Fruit fly (Drosophila melanogaster): ENCODE results near the gene CG4151.

DNA sequence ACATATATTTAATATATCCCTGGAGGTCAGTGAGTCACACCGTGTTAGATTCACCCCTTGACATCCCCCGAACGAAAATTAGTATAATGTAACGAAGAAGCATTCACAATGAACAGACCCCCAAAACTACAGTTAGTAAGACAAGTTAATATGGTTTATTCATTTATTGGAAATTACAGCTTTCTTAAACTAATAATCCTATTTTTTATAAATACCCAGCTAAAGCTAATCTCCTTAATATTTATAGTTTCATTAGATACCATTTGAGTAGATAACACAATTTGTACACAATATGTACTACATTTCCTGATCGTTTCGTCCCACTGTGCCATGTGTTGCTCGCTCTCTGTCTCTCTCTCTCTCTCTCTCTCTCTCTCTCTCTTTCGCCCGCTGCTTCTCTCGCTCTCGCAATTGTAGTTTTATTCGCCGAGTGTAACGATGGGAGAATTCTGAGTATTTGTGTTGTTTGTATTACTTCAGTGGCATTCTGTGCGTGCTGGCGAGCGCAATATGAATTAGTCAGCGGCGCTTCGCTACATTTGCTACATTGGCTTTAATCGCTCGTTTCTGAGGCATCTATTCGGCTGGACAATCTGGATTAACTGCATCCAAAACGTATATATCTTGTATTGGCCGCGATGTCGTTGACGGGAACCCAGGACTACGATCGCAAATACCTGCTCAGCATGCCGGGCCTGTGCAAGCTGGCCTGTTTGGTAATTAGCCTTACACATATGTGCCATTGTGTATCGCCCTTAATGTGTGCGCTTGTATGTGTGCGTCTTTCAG, 15.7 kb downstream of the CG4151 start:
- TF ChIP-seq dsx (GFP tag; optimal IDR thresholded peaks at IDR 0.05; ENCODE audit: poor library complexity, severe bottlenecking) = peak; percentile 33
- peak; percentile 50 for TF ChIP-seq CG1621 (tag; optimal IDR thresholded peaks at IDR 0.05)
- peak; percentile 9 for TF ChIP-seq cyc (GFP tag; optimal IDR thresholded peaks at IDR 0.05)
- peak in 1 of 2 experiments; percentile 19 for TF ChIP-seq salr (GFP tag; optimal IDR thresholded peaks at IDR 0.05)
- no peak for TF ChIP-seq CG6808 (GFP tag; optimal IDR thresholded peaks at IDR 0.05)
- peak; percentile 56 for TF ChIP-seq CG6854 (GFP tag; optimal IDR thresholded peaks at IDR 0.05)
- peak; percentile 18 for TF ChIP-seq lz (GFP tag; optimal IDR thresholded peaks at IDR 0.05)
- no peak for TF ChIP-seq Blimp-1 (GFP tag; optimal IDR thresholded peaks at IDR 0.05)
- TF ChIP-seq CG32006 (GFP tag; optimal IDR thresholded peaks at IDR 0.05) = peak; percentile 61
- TF ChIP-seq fd85E (GFP tag; optimal IDR thresholded peaks at IDR 0.05) = peak; percentile 59
